Worm (Caenorhabditis elegans) whole organism, L4 larva: ENCODE data around the gene sur-5.

ENCODE experiments used
- F10B5.3 ChIP-seq: sonication (generic microtip); optimal IDR thresholded peaks from 2 replicates; lab custom pipeline; 2016; ENCODE audit warnings: mild to moderate bottlenecking, missing genetic modification characterization, missing compliant biosample characterization
- F26F4.8 ChIP-seq: fragments of 200-800 bp; sonication (Bioruptor generic); conservative IDR thresholded peaks from 2 replicates; pipeline ENCODE4 v1.3.6; 2022; ENCODE audit warnings: missing genetic modification characterization, missing compliant biosample characterization
- F37D6.2 ChIP-seq: sonication (generic microtip); optimal IDR thresholded peaks from 2 replicates; lab custom pipeline; 2016; ENCODE audit warnings: mild to moderate bottlenecking, missing genetic modification characterization, missing compliant biosample characterization
- T20F7.1 ChIP-seq: fragments of 200-800 bp; sonication (Bioruptor generic); optimal IDR thresholded peaks from 2 replicates; lab custom pipeline; 2018; ENCODE audit warnings: mild to moderate bottlenecking, missing genetic modification characterization, missing compliant biosample characterization
- Y105C5A.15 ChIP-seq: fragments of 200-800 bp; sonication (Bioruptor generic); IDR thresholded peaks from 2 replicates; pipeline ENCODE4 v1.3.6; 2022; ENCODE audit warnings: missing genetic modification characterization, missing compliant biosample characterization
- Y5F2A.4 ChIP-seq: fragments of 200-800 bp; sonication (Bioruptor generic); optimal IDR thresholded peaks from 2 replicates; lab custom pipeline; 2018; ENCODE audit warnings: mild to moderate bottlenecking, missing genetic modification characterization, missing compliant biosample characterization
- aha-1 ChIP-seq: fragments of 150-350 bp; peaks from one replicate; lab custom pipeline; 2014; ENCODE audit warnings: missing biosample characterization, missing genetic modification characterization
- arid-1 ChIP-seq: fragments of 200-800 bp; sonication (Bioruptor generic); conservative IDR thresholded peaks from 2 replicates; pipeline ENCODE4 v1.3.6; 2022; ENCODE audit warnings: missing genetic modification reagents, missing genetic modification characterization, missing compliant biosample characterization
- ceh-32 ChIP-seq: sonication (generic microtip); optimal IDR thresholded peaks from 2 replicates; lab custom pipeline; 2016; ENCODE audit warnings: mild to moderate bottlenecking, missing genetic modification characterization, missing compliant biosample characterization; ENCODE audit not compliant: poor library complexity
- ceh-62 ChIP-seq: sonication (generic microtip); optimal IDR thresholded peaks from 2 replicates; lab custom pipeline; 2017; ENCODE audit warnings: missing biosample characterization, missing genetic modification characterization
- ceh-82 ChIP-seq: sonication (generic microtip); optimal IDR thresholded peaks from 2 replicates; lab custom pipeline; 2017; ENCODE audit warnings: missing biosample characterization, missing genetic modification characterization
- daf-16 ChIP-seq, 3 experiments: sonication (generic microtip); optimal IDR thresholded peaks; 2 replicates each; lab custom pipeline; 2016 to 2017; ENCODE audit warnings: missing genetic modification characterization in 3 of 3, missing genetic modification reagents in 3 of 3, mild to moderate bottlenecking in 2 of 3, missing compliant biosample characterization in 2 of 3, missing biosample characterization in 1 of 3, moderate library complexity in 1 of 3
- daf-19 ChIP-seq: fragments of 200-800 bp; sonication (Bioruptor generic); conservative IDR thresholded peaks from 2 replicates; pipeline ENCODE4 v1.3.6; 2022; ENCODE audit warnings: missing genetic modification characterization, missing compliant biosample characterization
- dmd-6 ChIP-seq: fragments of 200-800 bp; sonication (Bioruptor generic); IDR thresholded peaks from 2 replicates; pipeline ENCODE4 v1.3.6; 2022; ENCODE audit warnings: missing genetic modification reagents, missing genetic modification characterization, missing compliant biosample characterization
- dmd-8 ChIP-seq: fragments of 200-800 bp; sonication (Bioruptor generic); IDR thresholded peaks from 2 replicates; pipeline ENCODE4 v1.3.6; 2022; ENCODE audit warnings: missing genetic modification characterization, missing compliant biosample characterization
- dmd-9 ChIP-seq: fragments of 200-800 bp; sonication (Bioruptor generic); IDR thresholded peaks from 2 replicates; pipeline ENCODE4 v1.3.6; 2022; ENCODE audit warnings: missing genetic modification reagents, missing genetic modification characterization, missing compliant biosample characterization
- dve-1 ChIP-seq: sonication (generic microtip); optimal IDR thresholded peaks from 2 replicates; lab custom pipeline; 2017; ENCODE audit warnings: antibody characterized with exemption, mild to moderate bottlenecking, missing genetic modification characterization, missing compliant biosample characterization; ENCODE audit not compliant: insufficient read depth
- fos-1 ChIP-seq: fragments of 150-350 bp; optimal IDR thresholded peaks from 2 replicates; lab custom pipeline; 2014; ENCODE audit warnings: missing biosample characterization, missing genetic modification characterization
- hlh-11 ChIP-seq: fragments of 200-800 bp; sonication (Bioruptor generic); optimal IDR thresholded peaks from 2 replicates; lab custom pipeline; 2018; ENCODE audit warnings: mild to moderate bottlenecking, missing genetic modification characterization, missing compliant biosample characterization
- hlh-30 ChIP-seq: sonication (generic microtip); optimal IDR thresholded peaks from 2 replicates; lab custom pipeline; 2017; ENCODE audit warnings: antibody characterized with exemption, mild to moderate bottlenecking, missing genetic modification characterization, missing compliant biosample characterization; ENCODE audit not compliant: insufficient read depth
- lim-7 ChIP-seq: fragments of 200-800 bp; sonication (Bioruptor generic); IDR thresholded peaks from 2 replicates; pipeline ENCODE4 v1.3.6; 2022; ENCODE audit warnings: missing genetic modification characterization, missing compliant biosample characterization
- lin-1 ChIP-seq: fragments of 200-800 bp; sonication (Bioruptor generic); IDR thresholded peaks from 2 replicates; pipeline ENCODE4 v1.3.6; 2022; ENCODE audit warnings: missing genetic modification reagents, missing genetic modification characterization, missing compliant biosample characterization
- lin-15B ChIP-seq: fragments of 150-350 bp; sonication (generic microtip); optimal IDR thresholded peaks from 3 replicates; lab custom pipeline; 2014; ENCODE audit warnings: missing biosample characterization, missing genetic modification characterization
- lin-29 ChIP-seq: fragments of 200-800 bp; sonication (Bioruptor generic); IDR thresholded peaks from 2 replicates; pipeline ENCODE4 v1.3.6; 2022; ENCODE audit warnings: missing genetic modification reagents, missing genetic modification characterization, missing compliant biosample characterization
- lin-39 ChIP-seq: fragments of 150-350 bp; optimal IDR thresholded peaks from 2 replicates; lab custom pipeline; 2014; ENCODE audit warnings: missing biosample characterization, missing genetic modification reagents, missing genetic modification characterization
- madf-5 ChIP-seq, 2 experiments: fragments of 200-800 bp; sonication (Bioruptor generic); IDR thresholded peaks; 2 replicates each; pipeline ENCODE4 v1.3.6; 2022; ENCODE audit warnings: missing compliant biosample characterization in 2 of 2, missing genetic modification characterization in 2 of 2
- mdl-1 ChIP-seq, 2 experiments: fragments of 150-350 bp in 1 of 2; sonication (generic microtip) in 1 of 2; optimal IDR thresholded peaks; 2 replicates each; lab custom pipeline; 2014 to 2017; ENCODE audit warnings: missing biosample characterization in 2 of 2, missing genetic modification characterization in 2 of 2
- mdt-29 ChIP-seq: fragments of 200-800 bp; sonication (Bioruptor generic); IDR thresholded peaks from 2 replicates; pipeline ENCODE4 v1.3.6; 2022; ENCODE audit warnings: missing genetic modification reagents, missing genetic modification characterization, missing compliant biosample characterization
- mep-1 ChIP-seq: fragments of 150-350 bp; sonication (generic microtip); optimal IDR thresholded peaks from 3 replicates; lab custom pipeline; 2014; ENCODE audit warnings: missing biosample characterization, missing genetic modification characterization
- mxl-3 ChIP-seq: fragments of 200-800 bp; sonication (Bioruptor generic); optimal IDR thresholded peaks from 2 replicates; lab custom pipeline; 2018; ENCODE audit warnings: mild to moderate bottlenecking, missing genetic modification characterization, missing compliant biosample characterization
- nhr-11 ChIP-seq: fragments of 150-350 bp; optimal IDR thresholded peaks from 2 replicates; lab custom pipeline; 2014; ENCODE audit warnings: missing biosample characterization, missing genetic modification characterization
- nhr-111 ChIP-seq: fragments of 200-800 bp; sonication (Bioruptor generic); optimal IDR thresholded peaks from 2 replicates; lab custom pipeline; 2018; ENCODE audit warnings: mild to moderate bottlenecking, missing genetic modification characterization, missing compliant biosample characterization
- nhr-237 ChIP-seq: sonication (generic microtip); optimal IDR thresholded peaks from 2 replicates; lab custom pipeline; 2017; ENCODE audit warnings: missing biosample characterization, missing genetic modification characterization
- nhr-28 ChIP-seq: fragments of 150-350 bp; optimal IDR thresholded peaks from 2 replicates; lab custom pipeline; 2014; ENCODE audit warnings: missing biosample characterization, missing genetic modification characterization
- nhr-41 ChIP-seq: fragments of 200-800 bp; sonication (Bioruptor generic); IDR thresholded peaks from 2 replicates; pipeline ENCODE4 v1.3.6; 2022; ENCODE audit warnings: missing genetic modification reagents, missing genetic modification characterization, missing compliant biosample characterization
- nhr-42 ChIP-seq: fragments of 200-800 bp; sonication (Bioruptor generic); IDR thresholded peaks from 2 replicates; pipeline ENCODE4 v1.3.6; 2022; ENCODE audit warnings: missing genetic modification characterization, missing compliant biosample characterization
- nhr-48 ChIP-seq: sonication (generic microtip); optimal IDR thresholded peaks from 2 replicates; lab custom pipeline; 2016; ENCODE audit warnings: mild to moderate bottlenecking, missing genetic modification characterization, missing compliant biosample characterization
- nhr-6 ChIP-seq: fragments of 150-350 bp; optimal IDR thresholded peaks from 2 replicates; lab custom pipeline; 2014; ENCODE audit warnings: missing biosample characterization, missing genetic modification characterization
- pqm-1 ChIP-seq: sonication (generic microtip); optimal IDR thresholded peaks from 2 replicates; lab custom pipeline; 2017; ENCODE audit warnings: missing biosample characterization, missing genetic modification characterization
- skn-1 ChIP-seq: fragments of 150-350 bp; optimal IDR thresholded peaks from 2 replicates; lab custom pipeline; 2014; ENCODE audit warnings: missing biosample characterization, missing genetic modification characterization
- snpc-4 ChIP-seq: fragments of 150-350 bp; optimal IDR thresholded peaks from 2 replicates; lab custom pipeline; 2014; ENCODE audit warnings: missing biosample characterization, missing genetic modification characterization
- spr-1 ChIP-seq: sonication (generic microtip); optimal IDR thresholded peaks from 2 replicates; lab custom pipeline; 2016; ENCODE audit warnings: mild to moderate bottlenecking, missing genetic modification characterization, missing compliant biosample characterization
- tag-97 ChIP-seq: fragments of 200-800 bp; sonication (Bioruptor generic); IDR thresholded peaks from 2 replicates; pipeline ENCODE4 v1.3.6; 2022; ENCODE audit warnings: missing genetic modification characterization, missing compliant biosample characterization
- tra-1 ChIP-seq: fragments of 200-800 bp; sonication (Bioruptor generic); IDR thresholded peaks from 2 replicates; pipeline ENCODE4 v1.3.6; 2022; ENCODE audit warnings: missing genetic modification reagents, missing genetic modification characterization, missing compliant biosample characterization
- unc-62 ChIP-seq, 3 experiments: fragments of 150-350 bp in 1 of 3; sonication (generic microtip); optimal IDR thresholded peaks in 2 of 3; peaks in 1 of 3; 1 replicate in 1 of 3; 2 replicates in 2 of 3; lab custom pipeline; 2014 to 2017; ENCODE audit warnings: missing biosample characterization in 3 of 3, missing genetic modification characterization in 3 of 3, missing genetic modification reagents in 3 of 3, missing genotype in 1 of 3
- zfp-2 ChIP-seq: sonication (generic microtip); optimal IDR thresholded peaks from 2 replicates; lab custom pipeline; 2016; ENCODE audit warnings: mild to moderate bottlenecking, missing genetic modification characterization, missing compliant biosample characterization
- zip-2 ChIP-seq: fragments of 150-350 bp; optimal IDR thresholded peaks from 2 replicates; lab custom pipeline; 2014; ENCODE audit warnings: missing biosample characterization, missing genetic modification characterization

sur-5 gene

ce11 chrX:7343218-7343617, 37.8 kb upstream of the sur-5 start:
- TF ChIP-seq snpc-4 (tag; lab: Kevin White, UChicago) (no peak), daf-16 (GFP tag; optimal IDR thresholded peaks at IDR 0.05; lab: Kevin White, UChicago) (no peak), daf-16 (tag; optimal IDR thresholded peaks at IDR 0.05; lab: Kevin White, UChicago) (peak; percentile 90), Y105C5A.15 (GFP tag; lab: Robert Waterston, UW) (no peak), ceh-32 (no peak), dve-1 (peak; percentile 2), T20F7.1 (no peak), hlh-30 (tag; lab: Kevin White, UChicago) (peak; percentile 8), Y5F2A.4 (GFP tag; lab: Kevin White, UChicago) (no peak), mxl-3 (no peak), daf-19 (no peak), nhr-28 (tag; lab: Kevin White, UChicago) (peak; percentile 63), zip-2 (tag; lab: Kevin White, UChicago) (no peak), mdl-1 (tag; optimal IDR thresholded peaks at IDR 0.05; lab: Kevin White, UChicago) (no peak), nhr-48 (no peak), pqm-1 (peak; percentile 80), dmd-9 (GFP tag; lab: Robert Waterston, UW) (no peak), F10B5.3 (tag; lab: Kevin White, UChicago) (no peak), fos-1 (no peak), lin-29 (GFP tag; lab: Robert Waterston, UW) (no peak), hlh-11 (tag; lab: Kevin White, UChicago) (no peak), nhr-42 (no peak), madf-5 (GFP tag; IDR thresholded peaks at IDR 0.05; lab: Robert Waterston, UW) (no peak)

DNA sequence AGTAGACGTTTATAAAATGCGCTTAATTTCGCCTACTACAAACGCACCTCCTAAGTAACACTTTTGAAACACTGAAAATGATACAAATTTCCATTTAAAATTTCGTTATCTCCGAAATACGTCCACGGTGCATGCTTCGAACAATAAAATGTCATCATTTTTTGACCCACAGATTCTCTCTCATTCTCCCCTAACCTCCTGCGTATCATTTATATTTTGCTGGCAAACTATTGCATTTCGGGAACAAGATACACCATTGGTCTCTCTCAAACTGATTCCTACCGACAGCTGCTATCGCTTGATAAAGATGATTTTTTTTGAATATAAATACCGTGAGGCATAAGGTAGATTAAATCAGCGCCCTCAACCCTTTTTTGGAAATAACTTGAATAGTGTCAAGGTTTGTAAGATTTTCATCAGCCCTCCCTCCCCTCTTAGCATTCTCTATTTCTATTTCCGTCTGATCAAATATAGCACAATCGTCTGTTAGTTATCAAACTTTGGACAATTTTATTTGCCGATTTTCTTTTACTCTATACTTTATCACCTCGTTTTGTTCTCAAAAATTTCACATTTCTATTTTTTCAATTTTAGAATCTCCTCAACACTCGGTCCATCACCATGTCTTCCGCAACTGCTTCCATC, 35.7 kb upstream of the sur-5 start, which contains the start of gene C07D8.6:
TSS of gene C07D8.6 (plus strand) at position 595 of the 645 bp plus-strand sequence.
- no peak for TF ChIP-seq spr-1 (tag; lab: Kevin White, UChicago)
- peak; percentile 17 for TF ChIP-seq nhr-11 (tag; lab: Kevin White, UChicago)
- TF ChIP-seq daf-16 (GFP tag; optimal IDR thresholded peaks at IDR 0.05; lab: Kevin White, UChicago) = peak in 1 of 2 experiments; percentile 60
- TF ChIP-seq daf-16 (tag; optimal IDR thresholded peaks at IDR 0.05; lab: Kevin White, UChicago) = peak; percentile 87
- TF ChIP-seq Y105C5A.15 (GFP tag; lab: Robert Waterston, UW) = no peak
- peak; percentile 86 for TF ChIP-seq dmd-6
- no peak for TF ChIP-seq tag-97 (GFP tag; lab: Robert Waterston, UW)
- peak; percentile 36; the same call in 1 of the 2 replicates for TF ChIP-seq nhr-41 (GFP tag; lab: Robert Waterston, UW)
- peak; percentile 59 for TF ChIP-seq mep-1 (tag; lab: Kevin White, UChicago)
- TF ChIP-seq daf-19 = no peak
- peak; percentile 77 for TF ChIP-seq lin-1
- peak; percentile 53; the same call in 1 of the 2 replicates for TF ChIP-seq tra-1
- peak; percentile 82 for TF ChIP-seq mxl-3
- TF ChIP-seq arid-1 (GFP tag; lab: Robert Waterston, UW) = no peak
- no peak for TF ChIP-seq F37D6.2 (tag; lab: Kevin White, UChicago)
- peak; percentile 60 for TF ChIP-seq nhr-6 (tag; lab: Kevin White, UChicago)
- TF ChIP-seq F26F4.8 (GFP tag; lab: Robert Waterston, UW) = no peak
- TF ChIP-seq mdt-29 (GFP tag; lab: Robert Waterston, UW) = no peak
- peak; percentile 59 for TF ChIP-seq hlh-30 (tag; lab: Kevin White, UChicago)
- TF ChIP-seq aha-1 (tag; lab: Kevin White, UChicago) = peak; percentile 96
- TF ChIP-seq zfp-2 (tag; lab: Kevin White, UChicago) = no peak
- TF ChIP-seq nhr-111 (GFP tag; lab: Kevin White, UChicago) = no peak
- no peak for TF ChIP-seq ceh-82 (tag; lab: Kevin White, UChicago)
- TF ChIP-seq dve-1 = peak; percentile 79
- TF ChIP-seq skn-1 (tag; lab: Kevin White, UChicago) = no peak
- no peak for TF ChIP-seq lin-39 (tag; lab: Kevin White, UChicago)
- TF ChIP-seq ceh-62 (tag; lab: Kevin White, UChicago) = no peak
- TF ChIP-seq T20F7.1 = no peak
- TF ChIP-seq dmd-8 = no peak
- peak; percentile 95 for TF ChIP-seq pqm-1
- TF ChIP-seq nhr-237 (tag; lab: Kevin White, UChicago) = no peak
- peak in 1 of 2 experiments; percentile 28 for TF ChIP-seq unc-62 (GFP tag; optimal IDR thresholded peaks at IDR 0.05 in 1 of 2; lab: Kevin White, UChicago)
- no peak for TF ChIP-seq unc-62 (tag; optimal IDR thresholded peaks at IDR 0.05; lab: Kevin White, UChicago)
- no peak for TF ChIP-seq lin-29 (GFP tag; lab: Robert Waterston, UW)
- TF ChIP-seq madf-5 (GFP tag; IDR thresholded peaks at IDR 0.05; lab: Robert Waterston, UW) = no peak
- no peak for TF ChIP-seq F10B5.3 (tag; lab: Kevin White, UChicago)
- no peak for TF ChIP-seq dmd-9 (GFP tag; lab: Robert Waterston, UW)
- TF ChIP-seq lim-7 (GFP tag; lab: Robert Waterston, UW) = no peak
- TF ChIP-seq lin-15B (tag; lab: Kevin White, UChicago) = no peak
